Worm (Caenorhabditis elegans): ENCODE measurements around the gene cnc-11.

The cnc-11 gene

ce11 chrV:1433419-1433765 is 8.8 kb upstream of the cnc-11 start:
- TF ChIP-seq elt-1 (tag; optimal IDR thresholded peaks at IDR 0.05; ENCODE audit: borderline replicate concordance, insufficient read depth) (no peak), nhr-2 (tag; optimal IDR thresholded peaks at IDR 0.05) (no peak), unc-120 (tag; optimal IDR thresholded peaks at IDR 0.05; ENCODE audit: poor library complexity, severe bottlenecking) (no peak), ceh-43 (GFP tag; optimal IDR thresholded peaks at IDR 0.05) (no peak), lsy-2 (tag; optimal IDR thresholded peaks at IDR 0.05) (no peak), mep-1 (tag; optimal IDR thresholded peaks at IDR 0.05) (no peak)

ce11 chrV:1434398-1434797 is 7.7 kb upstream of the cnc-11 start:
- TF ChIP-seq lsy-2 (tag; optimal IDR thresholded peaks at IDR 0.05) (no peak), sem-2 (GFP tag; optimal IDR thresholded peaks at IDR 0.05) (no peak), nhr-28 (tag; optimal IDR thresholded peaks at IDR 0.05) (no peak), tbx-8 (GFP tag; optimal IDR thresholded peaks at IDR 0.05) (no peak), ceh-83 (GFP tag; optimal IDR thresholded peaks at IDR 0.05) (no peak), pha-4 (tag; optimal IDR thresholded peaks at IDR 0.05) (no peak), bed-3 (GFP tag; optimal IDR thresholded peaks at IDR 0.05) (no peak), ceh-43 (GFP tag; optimal IDR thresholded peaks at IDR 0.05) (no peak), M03D4.4 (tag; optimal IDR thresholded peaks at IDR 0.05) (no peak)

ce11 chrV:1435106-1435505 is 7.0 kb upstream of the cnc-11 start:
- TF ChIP-seq bed-3 (GFP tag; optimal IDR thresholded peaks at IDR 0.05) (no peak), ceh-83 (GFP tag; optimal IDR thresholded peaks at IDR 0.05) (no peak), ztf-11 (tag; optimal IDR thresholded peaks at IDR 0.05) (no peak), nhr-237 (tag; optimal IDR thresholded peaks at IDR 0.05) (no peak), tbx-8 (GFP tag; optimal IDR thresholded peaks at IDR 0.05) (no peak), elt-3 (tag; optimal IDR thresholded peaks at IDR 0.05) (no peak), zip-8 (tag; optimal IDR thresholded peaks at IDR 0.05) (no peak), ces-1 (GFP tag; optimal IDR thresholded peaks at IDR 0.05) (no peak), drap-1 (GFP tag; optimal IDR thresholded peaks at IDR 0.05) (no peak), nhr-2 (tag; optimal IDR thresholded peaks at IDR 0.05) (no peak), pha-4 (tag; optimal IDR thresholded peaks at IDR 0.05) (no peak), snpc-4 (tag; optimal IDR thresholded peaks at IDR 0.05) (no peak), flh-1 (GFP tag; optimal IDR thresholded peaks at IDR 0.05) (no peak), mab-5 (tag; optimal IDR thresholded peaks at IDR 0.05) (no peak), sem-2 (GFP tag; optimal IDR thresholded peaks at IDR 0.05) (no peak)

- TF ChIP-seq sem-2 (GFP tag; optimal IDR thresholded peaks at IDR 0.05) (no peak), mep-1 (tag; optimal IDR thresholded peaks at IDR 0.05) (no peak), blmp-1 (tag; optimal IDR thresholded peaks at IDR 0.05) (no peak)
Observed at ce11 chrV:1438205-1438604, 3.9 kb upstream of the cnc-11 start.

ce11 chrV:1438832-1439231 is 3.3 kb upstream of the cnc-11 start, which contains the start of gene R09B5.11:
R09B5.11 (plus strand) TSS chrV:1439205.
- no peak for TF ChIP-seq ceh-39 (tag; optimal IDR thresholded peaks at IDR 0.05)
- TF ChIP-seq M03D4.4 (tag; optimal IDR thresholded peaks at IDR 0.05): no peak
- TF ChIP-seq tbx-8 (GFP tag; optimal IDR thresholded peaks at IDR 0.05): no peak
- TF ChIP-seq cnd-1 (tag; optimal IDR thresholded peaks at IDR 0.05): no peak
- TF ChIP-seq flh-1 (GFP tag; optimal IDR thresholded peaks at IDR 0.05): no peak
- TF ChIP-seq elt-3 (tag; optimal IDR thresholded peaks at IDR 0.05): no peak
- TF ChIP-seq drap-1 (GFP tag; optimal IDR thresholded peaks at IDR 0.05): no peak
- TF ChIP-seq ztf-11 (tag; optimal IDR thresholded peaks at IDR 0.05): no peak
- TF ChIP-seq blmp-1 (tag; optimal IDR thresholded peaks at IDR 0.05): no peak
- no peak for TF ChIP-seq ceh-83 (GFP tag; optimal IDR thresholded peaks at IDR 0.05)
- no peak for TF ChIP-seq lsy-2 (tag; optimal IDR thresholded peaks at IDR 0.05)
- no peak for TF ChIP-seq mab-5 (tag; optimal IDR thresholded peaks at IDR 0.05)
- TF ChIP-seq mep-1 (tag; optimal IDR thresholded peaks at IDR 0.05): no peak
- TF ChIP-seq pha-4 (tag; optimal IDR thresholded peaks at IDR 0.05): no peak
- no peak for TF ChIP-seq nhr-28 (tag; optimal IDR thresholded peaks at IDR 0.05)
- TF ChIP-seq hlh-1 (tag; optimal IDR thresholded peaks at IDR 0.05): no peak
- no peak for TF ChIP-seq nhr-76 (tag; optimal IDR thresholded peaks at IDR 0.05)

- TF ChIP-seq mls-2 (tag; optimal IDR thresholded peaks at IDR 0.05) (no peak), mab-5 (tag; optimal IDR thresholded peaks at IDR 0.05) (no peak), drap-1 (GFP tag; optimal IDR thresholded peaks at IDR 0.05) (no peak), unc-62 (GFP tag; optimal IDR thresholded peaks at IDR 0.05) (no peak)
Observed at ce11 chrV:1444180-1444579, 2.0 kb downstream of the cnc-11 start, which contains the start of gene cnc-1. cnc-1 (minus strand) TSS chrV:1444280.
